Fruit fly (Drosophila melanogaster): ENCODE measurements around the gene CG13995.
A peak's percentile ranks its signal among the peaks of the same experiment; 100 is the strongest.

CG13995 gene

DNA sequence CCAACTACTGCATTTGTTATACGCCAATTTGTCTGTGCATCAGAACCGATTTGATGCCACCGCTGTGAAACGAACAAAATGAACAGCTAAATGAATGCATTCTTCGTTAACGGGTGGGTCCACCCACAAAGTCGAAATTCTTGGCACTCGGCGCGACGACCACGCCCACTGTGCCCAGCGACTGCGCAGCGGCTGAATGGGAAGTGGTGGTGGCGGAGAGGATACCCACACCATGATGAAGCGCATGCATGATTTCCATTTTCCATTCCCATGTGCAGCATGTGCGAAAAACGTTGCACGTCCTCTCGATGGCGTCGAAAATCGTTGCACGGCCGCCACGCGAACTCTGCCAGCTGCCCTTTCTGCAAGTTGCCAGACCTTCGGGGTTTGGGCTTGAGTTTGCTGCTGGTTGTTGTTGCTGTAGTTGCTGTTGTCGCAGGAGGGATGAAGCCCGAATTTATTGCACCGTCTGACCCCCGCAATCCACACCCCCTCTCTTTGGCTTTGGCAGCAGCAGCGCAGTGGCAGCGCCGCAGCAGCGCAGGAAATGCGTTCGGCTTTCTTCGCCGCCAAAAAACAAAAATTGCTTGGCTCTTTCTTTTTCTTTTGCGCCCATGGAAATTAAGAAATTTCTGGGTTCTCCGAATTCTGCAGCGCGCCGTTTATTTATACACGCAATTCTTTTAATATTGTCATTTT lies 27.2 kb downstream of the CG13995 start (continued):
- TF ChIP-seq Hr83 (GFP tag; optimal IDR thresholded peaks at IDR 0.05; ENCODE audit: poor library complexity, severe bottlenecking): no peak

DNA sequence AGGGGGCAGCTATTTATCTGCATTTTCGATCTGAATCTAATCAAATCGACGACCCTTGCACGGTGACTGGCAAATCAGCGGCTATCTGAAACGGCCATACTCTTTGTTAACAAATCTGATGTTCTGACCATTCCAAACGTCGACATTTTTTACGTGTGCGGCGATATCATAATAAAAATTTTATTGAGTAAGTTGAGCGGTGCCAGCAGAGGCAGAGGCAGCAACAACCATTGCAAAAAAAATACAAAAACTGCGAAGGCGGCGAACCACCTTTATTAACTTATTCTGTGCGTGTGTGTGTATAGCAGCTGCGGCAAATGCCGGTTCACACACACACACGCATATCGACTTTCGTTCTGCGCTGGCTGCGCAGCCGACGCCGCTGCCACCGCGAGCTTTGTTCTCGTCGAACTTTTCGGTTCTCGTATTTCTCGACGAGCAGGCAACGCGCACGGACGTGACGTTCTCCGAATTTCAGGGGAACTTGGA lies 28.1 kb downstream of the CG13995 start, which contains the start of gene Kr-h1:
Kr-h1 (plus strand) TSS at position 447 of the 489 bp plus-strand sequence.
- TF ChIP-seq jim (GFP tag; optimal IDR thresholded peaks at IDR 0.05): peak; percentile 81
- TF ChIP-seq dmrt93B (GFP tag; optimal IDR thresholded peaks at IDR 0.05): no peak
- peak; percentile 60 for TF ChIP-seq brk (GFP tag; optimal IDR thresholded peaks at IDR 0.05)
- no peak for TF ChIP-seq CG9705 (GFP tag; optimal IDR thresholded peaks at IDR 0.05)
- peak; percentile 38 for TF ChIP-seq Rel (GFP tag; optimal IDR thresholded peaks at IDR 0.05)
- peak; percentile 58 for TF ChIP-seq Rel (tag; optimal IDR thresholded peaks at IDR 0.05)
- peak; percentile 76 for TF ChIP-seq Hr83 (GFP tag; optimal IDR thresholded peaks at IDR 0.05; ENCODE audit: poor library complexity, severe bottlenecking)
- TF ChIP-seq lola (GFP tag; optimal IDR thresholded peaks at IDR 0.05): no peak
- TF ChIP-seq ey (GFP tag; optimal IDR thresholded peaks at IDR 0.05): no peak
- TF ChIP-seq Mio (GFP tag; optimal IDR thresholded peaks at IDR 0.05): no peak
- no peak for TF ChIP-seq sage (GFP tag; optimal IDR thresholded peaks at IDR 0.05)
- TF ChIP-seq Dif (GFP tag; optimal IDR thresholded peaks at IDR 0.05; ENCODE audit: partially characterized antibody): no peak
- TF ChIP-seq tai (GFP tag; optimal IDR thresholded peaks at IDR 0.05): peak; percentile 8
- peak; percentile 8 for TF ChIP-seq HLH106 (tag; optimal IDR thresholded peaks at IDR 0.05)
- peak; percentile 26 for TF ChIP-seq br (GFP tag; optimal IDR thresholded peaks at IDR 0.05)
- no peak for TF ChIP-seq sv (GFP tag; optimal IDR thresholded peaks at IDR 0.05)
- TF ChIP-seq GATAd (GFP tag; optimal IDR thresholded peaks at IDR 0.05): no peak
- no peak for TF ChIP-seq OdsH (GFP tag; optimal IDR thresholded peaks at IDR 0.05)
- peak; percentile 58 for TF ChIP-seq h (GFP tag; optimal IDR thresholded peaks at IDR 0.05)
- no peak for TF ChIP-seq Myc (optimal IDR thresholded peaks at IDR 0.05)
- no peak for TF ChIP-seq rgr (GFP tag; optimal IDR thresholded peaks at IDR 0.05)
- peak; percentile 86 for TF ChIP-seq CrebA (GFP tag; optimal IDR thresholded peaks at IDR 0.05; ENCODE audit: borderline replicate concordance)
- peak; percentile 69 for TF ChIP-seq fru (GFP tag; optimal IDR thresholded peaks at IDR 0.05)
- peak in 1 of 2 experiments; percentile 40 for TF ChIP-seq dl (GFP tag; optimal IDR thresholded peaks at IDR 0.05; ENCODE audit: insufficient read depth in 1 of 2, partially characterized antibody in 2 of 2)
- TF ChIP-seq N (GFP tag; optimal IDR thresholded peaks at IDR 0.05): no peak

dm6 chr2L:6082936-6083627 lies 29.0 kb downstream of the CG13995 start:
- TF ChIP-seq Dif (GFP tag; optimal IDR thresholded peaks at IDR 0.05; ENCODE audit: partially characterized antibody) (peak; percentile 52), CrebA (GFP tag; optimal IDR thresholded peaks at IDR 0.05; ENCODE audit: borderline replicate concordance) (peak; percentile 62), Dfd (GFP tag; optimal IDR thresholded peaks at IDR 0.05) (no peak), Hr83 (GFP tag; optimal IDR thresholded peaks at IDR 0.05; ENCODE audit: poor library complexity, severe bottlenecking) (peak; percentile 34), GATAd (GFP tag; optimal IDR thresholded peaks at IDR 0.05) (no peak), Vsx2 (GFP tag; optimal IDR thresholded peaks at IDR 0.05; ENCODE audit: partially characterized antibody) (peak; percentile 30), Rel (GFP tag; optimal IDR thresholded peaks at IDR 0.05) (no peak), Rel (tag; optimal IDR thresholded peaks at IDR 0.05) (peak; percentile 52), Sp1 (GFP tag; optimal IDR thresholded peaks at IDR 0.05) (peak; percentile 16), Hnf4 (GFP tag; optimal IDR thresholded peaks at IDR 0.05) (peak; percentile 15), h (GFP tag; optimal IDR thresholded peaks at IDR 0.05) (peak; percentile 42), rgr (GFP tag; optimal IDR thresholded peaks at IDR 0.05) (peak; percentile 27), brk (GFP tag; optimal IDR thresholded peaks at IDR 0.05) (peak; percentile 2), foxo (GFP tag; optimal IDR thresholded peaks at IDR 0.05) (no peak), Hr78 (GFP tag; optimal IDR thresholded peaks at IDR 0.05) (no peak), psq (GFP tag; optimal IDR thresholded peaks at IDR 0.05) (peak; percentile 35), br (GFP tag; optimal IDR thresholded peaks at IDR 0.05) (peak; percentile 57), Jra (GFP tag; optimal IDR thresholded peaks at IDR 0.05) (peak; percentile 49), OdsH (GFP tag; optimal IDR thresholded peaks at IDR 0.05) (peak; percentile 29)

Data from whole organism, wandering third instar larva.